Worm (Caenorhabditis elegans): ENCODE data around the gene ugt-63.

The ugt-63 gene

ce11 chrV:5064761-5065421 is 45.7 kb downstream of the ugt-63 start, which contains the start of gene mlk-1 (continued):
- TF ChIP-seq tlp-1 (tag; optimal IDR thresholded peaks at IDR 0.05): no peak
- TF ChIP-seq unc-86 (tag; optimal IDR thresholded peaks at IDR 0.05): peak; percentile 65
- TF ChIP-seq mab-9 (GFP tag; IDR thresholded peaks at IDR 0.05): no peak
- TF ChIP-seq jun-1 (tag; optimal IDR thresholded peaks at IDR 0.05): peak; percentile 36
- peak; percentile 73 for TF ChIP-seq fkh-10 (GFP tag; optimal IDR thresholded peaks at IDR 0.05)
- no peak for TF ChIP-seq ceh-88 (GFP tag; IDR thresholded peaks at IDR 0.05)
- TF ChIP-seq elt-2 (tag; optimal IDR thresholded peaks at IDR 0.05): peak; percentile 48
- TF ChIP-seq nhr-19 (GFP tag; conservative IDR thresholded peaks at IDR 0.05): no peak; the same call in 1 of the 2 replicates
- TF ChIP-seq nhr-12 (tag; optimal IDR thresholded peaks at IDR 0.05): no peak
- peak; percentile 16 for TF ChIP-seq ama-1 (optimal IDR thresholded peaks at IDR 0.05)
- TF ChIP-seq swsn-7 (tag; optimal IDR thresholded peaks at IDR 0.05): peak; percentile 70
